Worm (Caenorhabditis elegans) whole organism, late embryonic: ENCODE results near the gene ckb-1.

Source experiments
- C08G9.2 ChIP-seq: sonication (generic microtip); optimal IDR thresholded peaks from 2 replicates; lab custom pipeline; 2016; ENCODE audit warnings: mild to moderate bottlenecking, missing genetic modification characterization, moderate library complexity, missing compliant biosample characterization
- C38D4.7 ChIP-seq: fragments of 200-800 bp; sonication (Bioruptor generic); optimal IDR thresholded peaks from 2 replicates; lab custom pipeline; 2018; ENCODE audit warnings: mild to moderate bottlenecking, missing genetic modification characterization, moderate library complexity, missing compliant biosample characterization
- F13H6.1 ChIP-seq: sonication (generic microtip); optimal IDR thresholded peaks from 2 replicates; lab custom pipeline; 2016; ENCODE audit warnings: missing genetic modification characterization, missing compliant biosample characterization
- K09A11.1 ChIP-seq: sonication (generic microtip); optimal IDR thresholded peaks from 2 replicates; lab custom pipeline; 2017; ENCODE audit warnings: antibody characterized with exemption, mild to moderate bottlenecking, missing genetic modification characterization, missing compliant biosample characterization; ENCODE audit not compliant: insufficient read depth
- T23F11.4 ChIP-seq: fragments of 200-800 bp; sonication (Bioruptor generic); optimal IDR thresholded peaks from 2 replicates; lab custom pipeline; 2018; ENCODE audit warnings: mild to moderate bottlenecking, missing genetic modification characterization, missing compliant biosample characterization
- Y22D7AL.16 ChIP-seq: sonication (generic microtip); optimal IDR thresholded peaks from 2 replicates; lab custom pipeline; 2016; ENCODE audit warnings: missing genetic modification characterization, missing compliant biosample characterization
- ama-1 ChIP-seq: fragments of 150-350 bp; optimal IDR thresholded peaks from 2 replicates; lab custom pipeline; 2014
- ceh-14 ChIP-seq: sonication (generic microtip); optimal IDR thresholded peaks from 2 replicates; lab custom pipeline; 2016; ENCODE audit warnings: missing genotype, missing genetic modification characterization, missing compliant biosample characterization
- ceh-18 ChIP-seq: sonication (generic microtip); optimal IDR thresholded peaks from 2 replicates; lab custom pipeline; 2016; ENCODE audit warnings: missing genetic modification characterization, missing compliant biosample characterization
- ceh-19 ChIP-seq: fragments of 200-800 bp; sonication (Bioruptor generic); optimal IDR thresholded peaks from 2 replicates; lab custom pipeline; 2018; ENCODE audit warnings: mild to moderate bottlenecking, missing genetic modification characterization, missing compliant biosample characterization
- ceh-2 ChIP-seq: sonication (generic microtip); optimal IDR thresholded peaks from 2 replicates; lab custom pipeline; 2016; ENCODE audit warnings: missing genotype, missing genetic modification characterization, missing compliant biosample characterization
- ceh-34 ChIP-seq: sonication (generic microtip); optimal IDR thresholded peaks from 2 replicates; lab custom pipeline; 2016; ENCODE audit warnings: mild to moderate bottlenecking, missing genetic modification characterization, missing compliant biosample characterization
- ceh-45 ChIP-seq: fragments of 200-800 bp; sonication (Bioruptor generic); IDR thresholded peaks from 2 replicates; pipeline ENCODE4 v1.3.6; 2022; ENCODE audit warnings: missing genetic modification reagents, missing genetic modification characterization, missing compliant biosample characterization
- ceh-9 ChIP-seq: sonication (generic microtip); optimal IDR thresholded peaks from 2 replicates; lab custom pipeline; 2016; ENCODE audit warnings: mild to moderate bottlenecking, missing genetic modification characterization, inconsistent platforms, missing compliant biosample characterization
- ets-4 ChIP-seq: sonication (generic microtip); optimal IDR thresholded peaks from 2 replicates; lab custom pipeline; 2016; ENCODE audit warnings: missing genetic modification characterization, missing compliant biosample characterization
- eyg-1 ChIP-seq: sonication (generic microtip); optimal IDR thresholded peaks from 2 replicates; lab custom pipeline; 2016; ENCODE audit warnings: missing genotype, missing genetic modification characterization, missing compliant biosample characterization
- fax-1 ChIP-seq: sonication (generic microtip); optimal IDR thresholded peaks from 2 replicates; lab custom pipeline; 2016; ENCODE audit warnings: missing genotype, missing genetic modification characterization, missing compliant biosample characterization
- hlh-8 ChIP-seq: sonication (generic microtip); optimal IDR thresholded peaks from 2 replicates; lab custom pipeline; 2016; ENCODE audit warnings: missing genotype, missing genetic modification characterization, missing compliant biosample characterization
- lin-11 ChIP-seq: fragments of 200-800 bp; sonication (Bioruptor generic); optimal IDR thresholded peaks from 2 replicates; lab custom pipeline; 2018; ENCODE audit warnings: mild to moderate bottlenecking, missing genetic modification characterization, missing compliant biosample characterization
- nfya-1 ChIP-seq: sonication (generic microtip); optimal IDR thresholded peaks from 2 replicates; lab custom pipeline; 2017; ENCODE audit warnings: missing genetic modification characterization, mild to moderate bottlenecking, missing compliant biosample characterization, antibody characterized with exemption, moderate library complexity
- nhr-232 ChIP-seq: sonication (generic microtip); optimal IDR thresholded peaks from 2 replicates; lab custom pipeline; 2016; ENCODE audit warnings: missing genetic modification characterization, missing compliant biosample characterization
- odd-2 ChIP-seq: sonication (generic microtip); optimal IDR thresholded peaks from 2 replicates; lab custom pipeline; 2017; ENCODE audit warnings: antibody characterized with exemption, mild to moderate bottlenecking, missing genetic modification characterization, missing compliant biosample characterization
- pat-9 ChIP-seq: fragments of 200-800 bp; sonication (Bioruptor generic); optimal IDR thresholded peaks from 2 replicates; lab custom pipeline; 2018; ENCODE audit warnings: mild to moderate bottlenecking, missing genetic modification characterization, moderate library complexity, missing compliant biosample characterization
- pha-2 ChIP-seq: sonication (generic microtip); optimal IDR thresholded peaks from 2 replicates; lab custom pipeline; 2017; ENCODE audit warnings: mild to moderate bottlenecking, missing genetic modification characterization, missing compliant biosample characterization
- pha-4 ChIP-seq: fragments of 150-350 bp; optimal IDR thresholded peaks from 2 replicates; lab custom pipeline; 2018; ENCODE audit warnings: missing biosample characterization, missing genetic modification reagents, missing genetic modification characterization
- pqm-1 ChIP-seq: sonication (generic microtip); optimal IDR thresholded peaks from 2 replicates; lab custom pipeline; 2016; ENCODE audit warnings: missing genetic modification characterization, missing compliant biosample characterization
- sdc-2 ChIP-seq: sonication (generic microtip); optimal IDR thresholded peaks from 2 replicates; lab custom pipeline; 2016; ENCODE audit warnings: missing genotype, missing genetic modification characterization, missing compliant biosample characterization
- tbx-2 ChIP-seq: sonication (generic microtip); optimal IDR thresholded peaks from 2 replicates; lab custom pipeline; 2016; ENCODE audit warnings: missing genetic modification characterization, missing compliant biosample characterization
- tbx-7 ChIP-seq: sonication (generic microtip); optimal IDR thresholded peaks from 2 replicates; lab custom pipeline; 2016; ENCODE audit warnings: missing genotype, missing genetic modification characterization, missing compliant biosample characterization
- unc-42 ChIP-seq: sonication (generic microtip); optimal IDR thresholded peaks from 2 replicates; lab custom pipeline; 2016; ENCODE audit warnings: missing genotype, missing genetic modification characterization, missing compliant biosample characterization
- ztf-16 ChIP-seq: sonication (generic microtip); optimal IDR thresholded peaks from 2 replicates; lab custom pipeline; 2017; ENCODE audit warnings: missing genetic modification characterization, missing compliant biosample characterization

The ckb-1 gene

ce11 chrIII:4323120-4323519 is 42.0 kb upstream of the ckb-1 start:
- TF ChIP-seq unc-42: peak; percentile 21
- peak; percentile 8 for TF ChIP-seq nfya-1 (tag; lab: Kevin White, UChicago)
- TF ChIP-seq fax-1 (tag; lab: Kevin White, UChicago): no peak
- TF ChIP-seq pha-4 (tag; lab: Kevin White, UChicago): no peak
- TF ChIP-seq ceh-18 (tag; lab: Kevin White, UChicago): peak; percentile 22
- TF ChIP-seq ceh-14 (tag; lab: Kevin White, UChicago): peak; percentile 12

- no peak for TF ChIP-seq unc-42
- no peak for TF ChIP-seq pha-2
- no peak for TF ChIP-seq F13H6.1 (tag; lab: Kevin White, UChicago)
- no peak for TF ChIP-seq ceh-34 (tag; lab: Kevin White, UChicago)
- TF ChIP-seq ceh-9: no peak
- TF ChIP-seq tbx-7 (tag; lab: Kevin White, UChicago): no peak
- TF ChIP-seq C38D4.7: no peak
- TF ChIP-seq ceh-19 (GFP tag; lab: Kevin White, UChicago): no peak
- TF ChIP-seq C08G9.2 (tag; lab: Kevin White, UChicago): no peak
- no peak for TF ChIP-seq ets-4
- TF ChIP-seq nhr-232: no peak
- TF ChIP-seq pat-9 (tag; lab: Kevin White, UChicago): no peak
- TF ChIP-seq, all 69 proteins: peak for 0
These were observed 41.2 kb upstream of the ckb-1 start, which contains the start of gene H38K22.9 for ce11 chrIII:4323859-4324258. Gene H38K22.9 (plus strand): TSS chrIII:4324159.

- peak; percentile 83 for TF ChIP-seq nfya-1 (tag; lab: Kevin White, UChicago)
- TF ChIP-seq K09A11.1 (tag; lab: Kevin White, UChicago): no peak
These were observed 36.7 kb upstream of the ckb-1 start for ce11 chrIII:4328208-4328987.

- TF ChIP-seq ceh-2 (tag; lab: Kevin White, UChicago) (no peak), T23F11.4 (GFP tag; lab: Kevin White, UChicago) (no peak), sdc-2 (tag; lab: Kevin White, UChicago) (no peak), odd-2 (tag; lab: Kevin White, UChicago) (no peak), pqm-1 (tag; lab: Kevin White, UChicago) (no peak), nfya-1 (tag; lab: Kevin White, UChicago) (no peak), pat-9 (tag; lab: Kevin White, UChicago) (no peak), fax-1 (tag; lab: Kevin White, UChicago) (no peak), ztf-16 (tag; lab: Kevin White, UChicago) (no peak), ceh-45 (GFP tag; lab: Robert Waterston, UW) (no peak), ama-1 (no peak)
These were observed 34.1 kb upstream of the ckb-1 start, which contains the start of gene gly-6 for ce11 chrIII:4330984-4331383. Gene gly-6 (minus strand): TSS chrIII:4331228.

- no peak for TF ChIP-seq eyg-1
- TF ChIP-seq unc-42: no peak
- TF ChIP-seq Y22D7AL.16 (tag; lab: Kevin White, UChicago): no peak
- TF ChIP-seq lin-11 (tag; lab: Kevin White, UChicago): no peak
- TF ChIP-seq nfya-1 (tag; lab: Kevin White, UChicago): peak; percentile 33
- no peak for TF ChIP-seq hlh-8 (tag; lab: Kevin White, UChicago)
- no peak for TF ChIP-seq ceh-34 (tag; lab: Kevin White, UChicago)
- peak; percentile 26 for TF ChIP-seq tbx-2 (tag; lab: Kevin White, UChicago)
- no peak for TF ChIP-seq pha-2
These were observed 32.5 kb upstream of the ckb-1 start, which contains the start of gene cdk-12 for ce11 chrIII:4332543-4333042. Gene cdk-12 (plus strand): TSS chrIII:4332992.
